Worm (Caenorhabditis elegans) whole organism, L1 larva: Measurements from ENCODE around the gene Y45G5AM.3.

Experiments
- C16A3.4 ChIP-seq: fragments of 150-350 bp; optimal IDR thresholded peaks from 2 replicates; lab custom pipeline; 2014; ENCODE audit warnings: missing biosample characterization, missing genetic modification characterization
- C34B4.2 ChIP-seq: sonication (generic microtip); optimal IDR thresholded peaks from 2 replicates; lab custom pipeline; 2017; ENCODE audit warnings: mild to moderate bottlenecking, missing genetic modification characterization, missing compliant biosample characterization
- F16B12.6 ChIP-seq: fragments of 150-350 bp; optimal IDR thresholded peaks from 2 replicates; lab custom pipeline; 2014; ENCODE audit warnings: missing biosample characterization, missing genetic modification characterization
- Y116A8C.19 ChIP-seq: sonication (generic microtip); optimal IDR thresholded peaks from 2 replicates; lab custom pipeline; 2016; ENCODE audit warnings: missing compliant biosample characterization, missing genetic modification characterization, borderline replicate concordance
- aha-1 ChIP-seq: fragments of 150-350 bp; optimal IDR thresholded peaks from 2 replicates; lab custom pipeline; 2014; ENCODE audit warnings: missing biosample characterization, missing genetic modification characterization
- alr-1 ChIP-seq: fragments of 200-800 bp; sonication (Bioruptor generic); optimal IDR thresholded peaks from 2 replicates; lab custom pipeline; 2018; ENCODE audit warnings: borderline replicate concordance, mild to moderate bottlenecking, missing genetic modification characterization, missing compliant biosample characterization
- ama-1 ChIP-seq: fragments of 150-350 bp; optimal IDR thresholded peaks from 2 replicates; lab custom pipeline; 2014
- ceh-63 ChIP-seq: fragments of 200-800 bp; sonication (Bioruptor generic); optimal IDR thresholded peaks from 2 replicates; lab custom pipeline; 2018; ENCODE audit warnings: mild to moderate bottlenecking, missing genetic modification characterization, missing compliant biosample characterization
- ceh-82 ChIP-seq, 3 experiments: fragments of 150-350 bp in 1 of 3; sonication (generic microtip) in 2 of 3; optimal IDR thresholded peaks; 2 replicates each; lab custom pipeline; 2014 to 2017; ENCODE audit warnings: missing biosample characterization in 3 of 3, missing genetic modification characterization in 3 of 3
- ceh-88 ChIP-seq: fragments of 200-800 bp; sonication (Bioruptor generic); IDR thresholded peaks from 2 replicates; pipeline ENCODE4 v1.3.6; 2022; ENCODE audit warnings: missing genetic modification characterization, missing compliant biosample characterization
- ceh-90 ChIP-seq: sonication (generic microtip); optimal IDR thresholded peaks from 2 replicates; lab custom pipeline; 2016; ENCODE audit warnings: missing genetic modification characterization, missing compliant biosample characterization
- dpl-1 ChIP-seq, 3 experiments: fragments of 150-350 bp in 2 of 3; sonication (generic microtip) in 1 of 3; optimal IDR thresholded peaks; 2 replicates each; lab custom pipeline; 2014 to 2017; ENCODE audit warnings: missing biosample characterization in 3 of 3, missing genetic modification characterization in 3 of 3, missing genetic modification reagents in 3 of 3
- dsc-1 ChIP-seq: sonication (generic microtip); optimal IDR thresholded peaks from 2 replicates; lab custom pipeline; 2016; ENCODE audit warnings: mild to moderate bottlenecking, missing genetic modification characterization, missing compliant biosample characterization
- efl-1 ChIP-seq, 4 experiments: fragments of 150-350 bp; optimal IDR thresholded peaks in 3 of 4; peaks in 1 of 4; 1 replicate in 1 of 4; 2 replicates in 3 of 4; lab custom pipeline; 2014; ENCODE audit warnings: missing biosample characterization in 2 of 4, missing genetic modification characterization in 2 of 4, missing genetic modification reagents in 2 of 4
- efl-3 ChIP-seq: fragments of 200-800 bp; sonication (Bioruptor generic); optimal IDR thresholded peaks from 2 replicates; lab custom pipeline; 2018; ENCODE audit warnings: mild to moderate bottlenecking, missing genetic modification characterization, missing compliant biosample characterization
- egl-13 ChIP-seq: sonication (generic microtip); optimal IDR thresholded peaks from 2 replicates; lab custom pipeline; 2016; ENCODE audit warnings: missing genotype, missing genetic modification reagents, missing genetic modification characterization, missing compliant biosample characterization
- elt-3 ChIP-seq, 6 experiments: fragments of 150-350 bp in 1 of 6; sonication (generic microtip); optimal IDR thresholded peaks; 2 replicates each; lab custom pipeline; 2017 to 2018; ENCODE audit warnings: missing biosample characterization in 6 of 6, missing genetic modification characterization in 6 of 6, inconsistent platforms in 1 of 6
- fkh-10 ChIP-seq: sonication (generic microtip); optimal IDR thresholded peaks from 2 replicates; lab custom pipeline; 2017; ENCODE audit warnings: missing biosample characterization, missing genetic modification reagents, missing genetic modification characterization
- fkh-4 ChIP-seq: sonication (generic microtip); optimal IDR thresholded peaks from 2 replicates; lab custom pipeline; 2016; ENCODE audit warnings: missing compliant biosample characterization, missing genetic modification characterization, borderline replicate concordance
- fkh-8 ChIP-seq: sonication (generic microtip); optimal IDR thresholded peaks from 2 replicates; lab custom pipeline; 2016; ENCODE audit warnings: mild to moderate bottlenecking, missing genetic modification characterization, missing compliant biosample characterization
- fos-1 ChIP-seq: fragments of 150-350 bp; optimal IDR thresholded peaks from 2 replicates; lab custom pipeline; 2014; ENCODE audit warnings: missing biosample characterization, missing genetic modification characterization
- grh-1 ChIP-seq: fragments of 200-800 bp; sonication (Bioruptor generic); IDR thresholded peaks from 2 replicates; pipeline ENCODE4 v1.3.6; 2022; ENCODE audit warnings: missing genetic modification reagents, missing genetic modification characterization, missing compliant biosample characterization
- hlh-17 ChIP-seq: fragments of 200-800 bp; sonication (Bioruptor generic); optimal IDR thresholded peaks from 2 replicates; lab custom pipeline; 2018; ENCODE audit warnings: missing genetic modification characterization, mild to moderate bottlenecking, missing compliant biosample characterization, moderate library complexity, borderline replicate concordance
- hpl-2 ChIP-seq: fragments of 150-350 bp; optimal IDR thresholded peaks from 2 replicates; lab custom pipeline; 2014; ENCODE audit warnings: missing biosample characterization, missing genetic modification reagents, missing genetic modification characterization
- irx-1 ChIP-seq: sonication (generic microtip); optimal IDR thresholded peaks from 2 replicates; lab custom pipeline; 2016; ENCODE audit warnings: missing genetic modification characterization, missing compliant biosample characterization
- lin-13 ChIP-seq: fragments of 150-350 bp; optimal IDR thresholded peaks from 2 replicates; lab custom pipeline; 2014; ENCODE audit warnings: missing biosample characterization, missing genetic modification reagents, missing genetic modification characterization
- lin-35 ChIP-seq, 2 experiments: fragments of 150-350 bp; optimal IDR thresholded peaks; 2 replicates each; lab custom pipeline; 2014; ENCODE audit warnings: missing biosample characterization in 2 of 2, missing genetic modification characterization in 2 of 2, missing genetic modification reagents in 2 of 2
- lin-39 ChIP-seq: fragments of 150-350 bp; optimal IDR thresholded peaks from 2 replicates; lab custom pipeline; 2014; ENCODE audit warnings: missing biosample characterization, missing genetic modification reagents, missing genetic modification characterization
- nhr-12 ChIP-seq: sonication (generic microtip); optimal IDR thresholded peaks from 2 replicates; lab custom pipeline; 2017; ENCODE audit warnings: missing biosample characterization, missing genetic modification characterization
- nhr-20 ChIP-seq: sonication (generic microtip); optimal IDR thresholded peaks from 2 replicates; lab custom pipeline; 2016; ENCODE audit warnings: mild to moderate bottlenecking, missing genetic modification characterization, missing compliant biosample characterization
- nhr-76 ChIP-seq: sonication (generic microtip); optimal IDR thresholded peaks from 2 replicates; lab custom pipeline; 2017; ENCODE audit warnings: missing biosample characterization, missing genetic modification characterization
- nhr-77 ChIP-seq: fragments of 150-350 bp; optimal IDR thresholded peaks from 2 replicates; lab custom pipeline; 2014; ENCODE audit warnings: missing biosample characterization, missing genetic modification characterization
- nhr-84 ChIP-seq: sonication (generic microtip); optimal IDR thresholded peaks from 2 replicates; lab custom pipeline; 2017; ENCODE audit warnings: missing biosample characterization, missing genetic modification characterization
- nhr-90 ChIP-seq: sonication (generic microtip); optimal IDR thresholded peaks from 2 replicates; lab custom pipeline; 2016; ENCODE audit warnings: mild to moderate bottlenecking, missing genetic modification characterization, missing compliant biosample characterization; ENCODE audit not compliant: poor library complexity
- pax-3 ChIP-seq: fragments of 200-800 bp; sonication (Bioruptor generic); optimal IDR thresholded peaks from 2 replicates; lab custom pipeline; 2018; ENCODE audit warnings: mild to moderate bottlenecking, missing genetic modification characterization, moderate library complexity, missing compliant biosample characterization
- rnt-1 ChIP-seq: sonication (generic microtip); optimal IDR thresholded peaks from 2 replicates; lab custom pipeline; 2016; ENCODE audit warnings: mild to moderate bottlenecking, missing genetic modification characterization, moderate library complexity, missing compliant biosample characterization
- sox-4 ChIP-seq: sonication (generic microtip); optimal IDR thresholded peaks from 2 replicates; lab custom pipeline; 2016; ENCODE audit warnings: missing genetic modification characterization, missing compliant biosample characterization
- sup-37 ChIP-seq: fragments of 200-800 bp; sonication (Bioruptor generic); optimal IDR thresholded peaks from 2 replicates; lab custom pipeline; 2018; ENCODE audit warnings: mild to moderate bottlenecking, missing genetic modification characterization, missing compliant biosample characterization
- tbx-2 ChIP-seq: sonication (generic microtip); optimal IDR thresholded peaks from 2 replicates; lab custom pipeline; 2016; ENCODE audit warnings: missing genetic modification characterization, missing compliant biosample characterization
- tlp-1 ChIP-seq: fragments of 150-350 bp; optimal IDR thresholded peaks from 2 replicates; lab custom pipeline; 2014; ENCODE audit warnings: missing biosample characterization, missing genetic modification characterization
- unc-30 ChIP-seq: sonication (generic microtip); optimal IDR thresholded peaks from 2 replicates; lab custom pipeline; 2017; ENCODE audit warnings: missing biosample characterization, missing genetic modification characterization
- unc-98 ChIP-seq: fragments of 200-800 bp; sonication (Bioruptor generic); IDR thresholded peaks from 2 replicates; pipeline ENCODE4 v1.3.6; 2022; ENCODE audit warnings: missing genetic modification characterization, missing compliant biosample characterization
- vab-15 ChIP-seq: sonication (generic microtip); optimal IDR thresholded peaks from 2 replicates; lab custom pipeline; 2017; ENCODE audit warnings: missing genotype, mild to moderate bottlenecking, missing genetic modification characterization, missing compliant biosample characterization
- xbp-1 ChIP-seq: sonication (generic microtip); optimal IDR thresholded peaks from 2 replicates; lab custom pipeline; 2016; ENCODE audit warnings: missing genetic modification characterization, missing compliant biosample characterization
- zag-1 ChIP-seq: fragments of 150-350 bp; optimal IDR thresholded peaks from 2 replicates; lab custom pipeline; 2014; ENCODE audit warnings: missing biosample characterization, missing genetic modification characterization
- ztf-4 ChIP-seq: fragments of 150-350 bp; optimal IDR thresholded peaks from 2 replicates; lab custom pipeline; 2014; ENCODE audit warnings: missing biosample characterization, missing genetic modification characterization

Y45G5AM.3 gene

ce11 chrV:4131471-4131939 lies 32.8 kb upstream of the Y45G5AM.3 start, which contains the start of gene nhr-57 (continued):
- TF ChIP-seq fkh-4 (tag; lab: Kevin White, UChicago): no peak
- no peak for TF ChIP-seq vab-15 (tag; lab: Kevin White, UChicago)
- no peak for TF ChIP-seq zag-1 (tag; lab: Kevin White, UChicago)
- TF ChIP-seq nhr-84 (tag; lab: Kevin White, UChicago): no peak
- TF ChIP-seq, all 84 proteins: peak for 38

ce11 chrV:4134728-4135127 lies 29.6 kb upstream of the Y45G5AM.3 start, which contains the start of gene lgc-1:
TSS of gene lgc-1 (plus strand) at chrV:4135028.
- TF ChIP-seq fkh-10 (GFP tag; lab: Kevin White, UChicago): no peak
- no peak for TF ChIP-seq lin-35 (GFP tag; optimal IDR thresholded peaks at IDR 0.05; lab: Kevin White, UChicago)
- no peak for TF ChIP-seq xbp-1 (tag; lab: Kevin White, UChicago)
- no peak for TF ChIP-seq ceh-63
- no peak for TF ChIP-seq hlh-17
- no peak for TF ChIP-seq irx-1 (tag; lab: Kevin White, UChicago)
- TF ChIP-seq fkh-4 (tag; lab: Kevin White, UChicago): no peak
- no peak for TF ChIP-seq dsc-1 (tag; lab: Kevin White, UChicago)
- TF ChIP-seq nhr-20: no peak
- no peak for TF ChIP-seq fos-1
- no peak for TF ChIP-seq ceh-88
- TF ChIP-seq lin-13 (GFP tag; lab: Kevin White, UChicago): no peak
- no peak for TF ChIP-seq nhr-77
- TF ChIP-seq ztf-4 (tag; lab: Kevin White, UChicago): no peak

ce11 chrV:4138688-4139087 lies 25.7 kb upstream of the Y45G5AM.3 start, which contains the start of gene lgc-29:
TSS of gene lgc-29 (plus strand) at chrV:4138988.
- TF ChIP-seq hpl-2 (GFP tag; lab: Kevin White, UChicago) (no peak), unc-30 (tag; lab: Kevin White, UChicago) (no peak), C34B4.2 (no peak), fkh-10 (GFP tag; lab: Kevin White, UChicago) (no peak), Y116A8C.19 (tag; lab: Kevin White, UChicago) (no peak), nhr-12 (tag; lab: Kevin White, UChicago) (no peak), egl-13 (tag; lab: Kevin White, UChicago) (no peak), ama-1 (lab: Kevin White, UChicago) (no peak), F16B12.6 (tag; lab: Kevin White, UChicago) (no peak), dpl-1 (GFP tag; optimal IDR thresholded peaks at IDR 0.05; lab: Kevin White, UChicago) (no peak), zag-1 (tag; lab: Kevin White, UChicago) (no peak)

ce11 chrV:4143034-4143433 lies 21.3 kb upstream of the Y45G5AM.3 start:
- TF ChIP-seq sup-37 (peak; percentile 76), rnt-1 (tag; lab: Kevin White, UChicago) (peak; percentile 89), pax-3 (tag; lab: Kevin White, UChicago) (peak; percentile 74), fkh-8 (tag; lab: Kevin White, UChicago) (peak; percentile 86), sox-4 (tag; lab: Kevin White, UChicago) (peak; percentile 14), ceh-90 (tag; lab: Kevin White, UChicago) (no peak), alr-1 (tag; lab: Kevin White, UChicago) (no peak), nhr-12 (tag; lab: Kevin White, UChicago) (no peak), unc-98 (GFP tag; lab: Robert Waterston, UW) (no peak), grh-1 (GFP tag; lab: Robert Waterston, UW) (peak; percentile 68), nhr-90 (tag; lab: Kevin White, UChicago) (peak; percentile 90), nhr-20 (peak; percentile 96), Y116A8C.19 (tag; lab: Kevin White, UChicago) (no peak), tlp-1 (no peak), efl-1 (optimal IDR thresholded peaks at IDR 0.05; lab: Kevin White, UChicago) (peak; percentile 84 to 85), efl-1 (GFP tag; optimal IDR thresholded peaks at IDR 0.05 in 1 of 2; lab: Kevin White, UChicago) (peak; percentile 77 to 97), ceh-82 (tag; optimal IDR thresholded peaks at IDR 0.05; lab: Kevin White, UChicago) (peak; percentile 26 to 86 (median 73)), nhr-84 (tag; lab: Kevin White, UChicago) (no peak), nhr-76 (tag; lab: Kevin White, UChicago) (no peak), efl-3 (GFP tag; lab: Kevin White, UChicago) (no peak), zag-1 (tag; lab: Kevin White, UChicago) (no peak), C16A3.4 (tag; lab: Kevin White, UChicago) (peak; percentile 32), unc-30 (tag; lab: Kevin White, UChicago) (no peak), aha-1 (tag; lab: Kevin White, UChicago) (peak; percentile 70), lin-39 (peak; percentile 72), elt-3 (tag; optimal IDR thresholded peaks at IDR 0.05; lab: Kevin White, UChicago) (peak in 2 of 6 experiments; percentile 74 to 94), tbx-2 (tag; lab: Kevin White, UChicago) (peak; percentile 92)
